Fruit fly (Drosophila melanogaster) whole organism, embryonic: ENCODE results near the gene lok.

Experiments used
- BEAF-32 ChIP-seq: fragments of 200-800 bp; sonication (Bioruptor generic); optimal IDR thresholded peaks from 3 replicates; lab custom pipeline; 2017; ENCODE audit warnings: missing biosample characterization, missing genetic modification characterization, mild to moderate bottlenecking, moderate library complexity, missing genetic modification reagents
- CG10959 ChIP-seq: fragments of 200-800 bp; sonication (Bioruptor generic); IDR thresholded peaks from 2 replicates; pipeline ENCODE4 v1.3.6; 2022; ENCODE audit warnings: missing biosample characterization, missing genetic modification characterization
- CG11247 ChIP-seq: fragments of 200-800 bp; sonication (Bioruptor generic); IDR thresholded peaks from 2 replicates; pipeline ENCODE4 v1.3.6; 2022; ENCODE audit warnings: missing biosample characterization, missing genetic modification characterization
- CG11504 ChIP-seq: fragments of 200-800 bp; sonication (Bioruptor generic); optimal IDR thresholded peaks from 3 replicates; lab custom pipeline; 2019; ENCODE audit warnings: missing biosample characterization, mild to moderate bottlenecking, missing genetic modification characterization, moderate library complexity
- CG12299 ChIP-seq: fragments of 200-800 bp; sonication (Bioruptor generic); optimal IDR thresholded peaks from 2 replicates; lab custom pipeline; 2018; ENCODE audit warnings: missing biosample characterization, mild to moderate bottlenecking, missing genetic modification characterization
- CG13296 ChIP-seq: fragments of 200-800 bp; sonication (Bioruptor generic); optimal IDR thresholded peaks from 3 replicates; lab custom pipeline; 2018; ENCODE audit warnings: missing biosample characterization, mild to moderate bottlenecking, missing genetic modification characterization
- CG14050 ChIP-seq: fragments of 200-800 bp; sonication (Bioruptor generic); IDR thresholded peaks from 3 replicates; pipeline ENCODE4 v1.3.6; 2022; ENCODE audit warnings: missing biosample characterization, missing genetic modification characterization
- CG15011 ChIP-seq: fragments of 200-800 bp; sonication (Bioruptor generic); optimal IDR thresholded peaks from 3 replicates; lab custom pipeline; 2018; ENCODE audit warnings: missing biosample characterization, mild to moderate bottlenecking, missing genetic modification characterization
- CG16815 ChIP-seq: fragments of 200-800 bp; sonication (Bioruptor generic); optimal IDR thresholded peaks from 3 replicates; lab custom pipeline; 2017; ENCODE audit warnings: missing biosample characterization, mild to moderate bottlenecking, missing genetic modification characterization
- CG18476 ChIP-seq: fragments of 200-800 bp; sonication (Bioruptor generic); optimal IDR thresholded peaks from 2 replicates; lab custom pipeline; 2016; ENCODE audit warnings: missing biosample characterization, mild to moderate bottlenecking, missing genetic modification characterization
- CG34224 ChIP-seq: fragments of 200-800 bp; sonication (Bioruptor generic); IDR thresholded peaks from 3 replicates; pipeline ENCODE4 v1.3.6; 2022; ENCODE audit warnings: missing biosample characterization, missing genetic modification characterization; ENCODE audit not compliant: partially characterized antibody
- CG4424 ChIP-seq: fragments of 200-800 bp; sonication (Bioruptor generic); optimal IDR thresholded peaks from 3 replicates; lab custom pipeline; 2016; ENCODE audit warnings: missing biosample characterization, missing genetic modification characterization
- CG6791 ChIP-seq: fragments of 200-800 bp; sonication (Bioruptor generic); IDR thresholded peaks from 3 replicates; pipeline ENCODE4 v1.3.6; 2022; ENCODE audit warnings: missing biosample characterization, missing genetic modification characterization; ENCODE audit not compliant: partially characterized antibody
- CG8089 ChIP-seq: fragments of 200-800 bp; sonication (Bioruptor generic); optimal IDR thresholded peaks from 3 replicates; lab custom pipeline; 2016; ENCODE audit warnings: missing biosample characterization, missing genetic modification characterization
- CG9215 ChIP-seq: fragments of 200-800 bp; sonication (Bioruptor generic); IDR thresholded peaks from 2 replicates; pipeline ENCODE4 v1.3.6; 2022; ENCODE audit warnings: missing biosample characterization, missing genetic modification characterization
- CG9437 ChIP-seq: fragments of 200-800 bp; sonication (Bioruptor generic); optimal IDR thresholded peaks from 2 replicates; lab custom pipeline; 2018; ENCODE audit warnings: missing biosample characterization, mild to moderate bottlenecking, missing genetic modification characterization
- CG9609 ChIP-seq: fragments of 200-800 bp; sonication (Bioruptor generic); optimal IDR thresholded peaks from 3 replicates; lab custom pipeline; 2016; ENCODE audit warnings: missing biosample characterization, missing genetic modification characterization
- CHES-1-like ChIP-seq: fragments of 200-800 bp; sonication (Bioruptor generic); optimal IDR thresholded peaks from 2 replicates; lab custom pipeline; 2016; ENCODE audit warnings: missing biosample characterization, missing genetic modification characterization
- D19A ChIP-seq: fragments of 200-800 bp; optimal IDR thresholded peaks from 3 replicates; lab custom pipeline; 2019; ENCODE audit warnings: missing biosample characterization, mild to moderate bottlenecking, missing genetic modification characterization, moderate library complexity
- E2f2 ChIP-seq: fragments of 200-800 bp; sonication (Bioruptor generic); IDR thresholded peaks from 2 replicates; pipeline ENCODE4 v1.3.6; 2022; ENCODE audit warnings: missing biosample characterization, missing genetic modification characterization
- HHEX ChIP-seq: fragments of 200-800 bp; sonication (Bioruptor generic); optimal IDR thresholded peaks from 3 replicates; lab custom pipeline; 2017; ENCODE audit warnings: missing biosample characterization, mild to moderate bottlenecking, missing genetic modification characterization, missing genetic modification reagents
- Hsf ChIP-seq: fragments of 200-800 bp; sonication (Bioruptor generic); optimal IDR thresholded peaks from 3 replicates; lab custom pipeline; 2016; ENCODE audit warnings: missing biosample characterization, missing genetic modification characterization
- MESR4 ChIP-seq: fragments of 200-800 bp; sonication (Bioruptor generic); optimal IDR thresholded peaks from 2 replicates; lab custom pipeline; 2018; ENCODE audit warnings: missing biosample characterization, mild to moderate bottlenecking, missing genetic modification characterization, moderate library complexity
- NFAT ChIP-seq: fragments of 200-800 bp; sonication (Bioruptor generic); IDR thresholded peaks from 2 replicates; pipeline ENCODE4 v1.3.6; 2022; ENCODE audit warnings: missing biosample characterization, missing genetic modification characterization
- Nf-YC ChIP-seq: fragments of 200-800 bp; optimal IDR thresholded peaks from 3 replicates; lab custom pipeline; 2019; ENCODE audit warnings: missing biosample characterization, mild to moderate bottlenecking, missing genetic modification characterization, moderate library complexity
- NfI ChIP-seq: fragments of 200-800 bp; sonication (Bioruptor generic); optimal IDR thresholded peaks from 3 replicates; lab custom pipeline; 2018; ENCODE audit warnings: missing biosample characterization, mild to moderate bottlenecking, missing genetic modification characterization, moderate library complexity
- Ravus ChIP-seq: fragments of 200-800 bp; sonication (Bioruptor generic); IDR thresholded peaks from 2 replicates; pipeline ENCODE4 v1.3.6; 2022; ENCODE audit warnings: missing biosample characterization, missing genetic modification characterization
- Scr ChIP-seq: fragments of 200-800 bp; sonication (Bioruptor generic); IDR thresholded peaks from 2 replicates; pipeline ENCODE4 v1.3.6; 2022; ENCODE audit warnings: missing biosample characterization, missing genetic modification characterization; ENCODE audit not compliant: partially characterized antibody
- Ssrp ChIP-seq: fragments of 200-800 bp; sonication (Bioruptor generic); optimal IDR thresholded peaks from 2 replicates; lab custom pipeline; 2018; ENCODE audit warnings: missing biosample characterization, mild to moderate bottlenecking, missing genetic modification characterization, moderate library complexity
- chm ChIP-seq: fragments of 200-800 bp; sonication (Bioruptor generic); IDR thresholded peaks from 2 replicates; pipeline ENCODE4 v1.3.6; 2022; ENCODE audit warnings: missing biosample characterization, missing genetic modification characterization
- chn ChIP-seq: fragments of 200-800 bp; sonication (Bioruptor generic); optimal IDR thresholded peaks from 2 replicates; lab custom pipeline; 2016; ENCODE audit warnings: missing biosample characterization, missing genetic modification characterization
- dpn ChIP-seq, 2 experiments: fragments of 200-800 bp; sonication (Bioruptor generic); optimal IDR thresholded peaks; 3 replicates each; lab custom pipeline; 2016; ENCODE audit warnings: missing biosample characterization in 2 of 2, missing genetic modification characterization in 2 of 2
- fd3F ChIP-seq: fragments of 200-800 bp; sonication (Bioruptor generic); optimal IDR thresholded peaks from 2 replicates; lab custom pipeline; 2018; ENCODE audit warnings: missing biosample characterization, mild to moderate bottlenecking, missing genetic modification characterization, moderate library complexity
- ham ChIP-seq: fragments of 200-800 bp; sonication (Bioruptor generic); IDR thresholded peaks from 2 replicates; pipeline ENCODE4 v1.3.6; 2022; ENCODE audit warnings: missing biosample characterization, missing genetic modification characterization
- hbn ChIP-seq: fragments of 200-800 bp; sonication (Bioruptor generic); IDR thresholded peaks from 2 replicates; pipeline ENCODE4 v1.3.6; 2022; ENCODE audit warnings: missing biosample characterization, missing genetic modification characterization; ENCODE audit not compliant: partially characterized antibody
- hkb ChIP-seq, 2 experiments: fragments of 200-800 bp in 1 of 2; fragments of >200 bp in 1 of 2; sonication (Bioruptor generic) in 1 of 2; IDR thresholded peaks in 1 of 2; optimal IDR thresholded peaks in 1 of 2; 2 replicates each; pipeline versions ENCODE4 v1.3.6 to Lab custom; 2017 to 2022; ENCODE audit warnings: missing biosample characterization in 1 of 2, missing genetic modification characterization in 1 of 2
- jigr1 ChIP-seq: fragments of 200-800 bp; sonication (Bioruptor generic); IDR thresholded peaks from 3 replicates; pipeline ENCODE4 v1.3.6; 2022; ENCODE audit warnings: missing biosample characterization, missing genetic modification characterization
- kni ChIP-seq: fragments of 200-800 bp; sonication (Bioruptor generic); optimal IDR thresholded peaks from 3 replicates; lab custom pipeline; 2017; ENCODE audit warnings: mild to moderate bottlenecking, missing biosample characterization, missing genetic modification reagents, missing genetic modification characterization
- lilli ChIP-seq: fragments of 200-800 bp; sonication (Bioruptor generic); optimal IDR thresholded peaks from 3 replicates; lab custom pipeline; 2016; ENCODE audit warnings: missing biosample characterization, missing genetic modification characterization
- lola ChIP-seq, 3 experiments: fragments of >200 bp in 2 of 3; fragments of 200-800 bp in 1 of 3; sonication (Bioruptor generic) in 1 of 3; optimal IDR thresholded peaks; 2 replicates each; lab custom pipeline; 2017 to 2019; ENCODE audit warnings: missing biosample characterization in 3 of 3, missing genetic modification characterization in 3 of 3, mild to moderate bottlenecking in 1 of 3, moderate library complexity in 1 of 3
- mld ChIP-seq: fragments of 200-800 bp; sonication (Bioruptor generic); IDR thresholded peaks from 3 replicates; pipeline ENCODE4 v1.3.6; 2022; ENCODE audit warnings: missing biosample characterization, missing genetic modification characterization; ENCODE audit not compliant: partially characterized antibody
- nerfin-2 ChIP-seq: fragments of 200-800 bp; sonication (Bioruptor generic); IDR thresholded peaks from 2 replicates; pipeline ENCODE4 v1.3.6; 2022; ENCODE audit warnings: missing biosample characterization, missing genetic modification characterization; ENCODE audit not compliant: partially characterized antibody
- pb ChIP-seq: fragments of 200-800 bp; sonication (Bioruptor generic); optimal IDR thresholded peaks from 3 replicates; lab custom pipeline; 2016; ENCODE audit warnings: missing biosample characterization, missing genetic modification characterization
- phol ChIP-seq: fragments of 200-800 bp; sonication (Bioruptor generic); optimal IDR thresholded peaks from 3 replicates; lab custom pipeline; 2018; ENCODE audit warnings: missing biosample characterization, mild to moderate bottlenecking, missing genetic modification characterization, moderate library complexity
- prd ChIP-seq, 3 experiments: fragments of >200 bp in 2 of 3; fragments of 200-800 bp in 1 of 3; sonication (Bioruptor generic) in 1 of 3; optimal IDR thresholded peaks in 2 of 3; IDR thresholded peaks in 1 of 3; 2 replicates in 2 of 3; 3 replicates in 1 of 3; pipeline versions ENCODE4 v1.3.6 to Lab custom; 2017 to 2022; ENCODE audit warnings: missing biosample characterization in 1 of 3, missing genetic modification characterization in 1 of 3
- sob ChIP-seq: fragments of 200-800 bp; sonication (Bioruptor generic); IDR thresholded peaks from 2 replicates; pipeline ENCODE4 v1.3.6; 2022; ENCODE audit warnings: missing biosample characterization, missing genetic modification characterization
- vnd ChIP-seq: fragments of 200-800 bp; sonication (Bioruptor generic); IDR thresholded peaks from 3 replicates; pipeline ENCODE4 v1.3.6; 2022; ENCODE audit warnings: missing biosample characterization, missing genetic modification characterization; ENCODE audit not compliant: partially characterized antibody
- vvl ChIP-seq: fragments of 200-800 bp; sonication (Bioruptor generic); IDR thresholded peaks from 2 replicates; pipeline ENCODE4 v1.3.6; 2022; ENCODE audit warnings: missing biosample characterization, missing genetic modification characterization

The lok gene

DNA sequence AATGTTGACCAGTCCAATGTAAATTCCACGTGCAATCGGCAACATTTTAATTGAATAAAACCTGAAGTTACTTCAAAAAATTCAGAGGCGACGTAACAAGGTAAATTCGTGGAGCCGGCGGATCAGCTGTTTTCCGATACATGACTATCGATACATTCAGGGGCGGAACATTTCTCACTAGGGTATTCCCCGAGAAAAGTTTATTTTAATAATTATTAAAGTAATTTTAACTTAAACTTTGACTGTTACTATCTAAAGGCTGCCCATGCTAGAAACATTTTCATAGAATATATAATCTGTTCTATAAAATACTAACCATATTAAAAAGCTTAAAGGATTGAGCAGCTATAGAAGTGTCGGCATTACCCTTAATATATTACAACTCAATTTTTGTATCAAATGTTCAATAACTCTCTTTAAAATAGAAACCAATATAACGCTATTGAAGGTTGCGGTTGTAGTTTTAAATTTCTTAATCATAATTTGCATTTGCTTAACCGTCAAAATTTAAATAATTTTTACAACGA lies 35.9 kb downstream of the lok start, which contains the start of the genes mRpS18B and Kua (continued):
- TF ChIP-seq CG15011, result no peak
- no peak for TF ChIP-seq CHES-1-like (GFP tag; lab: Kevin White, UChicago)
- peak; percentile 55 for TF ChIP-seq Scr (GFP tag; lab: Robert Waterston, UW)
- peak; percentile 71 for TF ChIP-seq sob (GFP tag; lab: Robert Waterston, UW)
- TF ChIP-seq CG8089 (GFP tag; lab: Kevin White, UChicago), result no peak
- TF ChIP-seq pb, result no peak
- TF ChIP-seq kni (GFP tag; lab: Kevin White, UChicago), result no peak
- TF ChIP-seq Nf-YC (tag; lab: Kevin White, UChicago), result peak; percentile 59
- peak; percentile 52 for TF ChIP-seq Ssrp (tag; lab: Kevin White, UChicago)
- TF ChIP-seq CG11247, result peak; percentile 39; the same call in 1 of the 2 replicates
- no peak for TF ChIP-seq nerfin-2 (GFP tag; lab: Robert Waterston, UW)
- no peak for TF ChIP-seq ham (GFP tag; lab: Robert Waterston, UW)
- 0 out of 2 replicates have a peak, but pooled peaks have one; percentile 36 for TF ChIP-seq chm (GFP tag; lab: Robert Waterston, UW)
- peak; percentile 52 for TF ChIP-seq NFAT
- TF ChIP-seq vnd (GFP tag; lab: Robert Waterston, UW), result no peak
- peak; percentile 23 for TF ChIP-seq fd3F (GFP tag; lab: Kevin White, UChicago)
- peak; percentile 70 for TF ChIP-seq CG11504 (tag; lab: Kevin White, UChicago)
- TF ChIP-seq lilli (GFP tag; lab: Kevin White, UChicago), result peak; percentile 47
- TF ChIP-seq hkb (optimal IDR thresholded peaks at IDR 0.05; lab: Kevin White, UChicago), result no peak
- TF ChIP-seq hkb (GFP tag; IDR thresholded peaks at IDR 0.05; lab: Robert Waterston, UW), result peak; percentile 53
- no peak for TF ChIP-seq prd (optimal IDR thresholded peaks at IDR 0.05; lab: Kevin White, UChicago)
- TF ChIP-seq prd (GFP tag; IDR thresholded peaks at IDR 0.05; lab: Robert Waterston, UW), result peak; percentile 72
- peak; percentile 44 to 53 for TF ChIP-seq dpn (GFP tag; optimal IDR thresholded peaks at IDR 0.05; lab: Kevin White, UChicago)
- peak; percentile 35 for TF ChIP-seq HHEX
- TF ChIP-seq hbn (GFP tag; lab: Robert Waterston, UW), result peak; percentile 50
- peak; percentile 45 for TF ChIP-seq CG18476 (GFP tag; lab: Kevin White, UChicago)
- peak; percentile 33 for TF ChIP-seq D19A (tag; lab: Kevin White, UChicago)
- no peak for TF ChIP-seq CG10959 (GFP tag; lab: Robert Waterston, UW)
- TF ChIP-seq CG4424, result peak; percentile 60
- TF ChIP-seq CG16815, result no peak
- peak; percentile 62 for TF ChIP-seq NfI (GFP tag; lab: Kevin White, UChicago)
- peak; percentile 44 for TF ChIP-seq CG9215
- peak; percentile 71 for TF ChIP-seq BEAF-32 (GFP tag; lab: Kevin White, UChicago)
- peak; percentile 64 for TF ChIP-seq CG34224
- no peak for TF ChIP-seq CG14050 (GFP tag; lab: Robert Waterston, UW)
- TF ChIP-seq chn (GFP tag; lab: Kevin White, UChicago), result no peak
- no peak for TF ChIP-seq jigr1
- no peak for TF ChIP-seq mld (GFP tag; lab: Robert Waterston, UW)
- TF ChIP-seq vvl (GFP tag; lab: Robert Waterston, UW), result peak; percentile 65
- peak; percentile 40 for TF ChIP-seq MESR4 (GFP tag; lab: Kevin White, UChicago)
- TF ChIP-seq CG9437 (GFP tag; lab: Kevin White, UChicago), result peak; percentile 86
- TF ChIP-seq CG13296 (GFP tag; lab: Kevin White, UChicago), result peak; percentile 54
- TF ChIP-seq Ravus, result no peak
- peak; percentile 50 for TF ChIP-seq phol (tag; lab: Kevin White, UChicago)
- peak; percentile 53 for TF ChIP-seq Hsf
- no peak for TF ChIP-seq CG6791 (GFP tag; lab: Robert Waterston, UW)
- TF ChIP-seq CG12299, result peak; percentile 50
- TF ChIP-seq E2f2, result 0 out of 2 replicates have a peak, but pooled peaks have one; percentile 23
- no peak for TF ChIP-seq CG9609
- TF ChIP-seq lola (GFP tag; optimal IDR thresholded peaks at IDR 0.05; lab: Kevin White, UChicago), result peak in 1 of 3 experiments; percentile 52
